Worm (Caenorhabditis elegans): ENCODE data around the gene F53A3.1.

Gene F53A3.1

DNA sequence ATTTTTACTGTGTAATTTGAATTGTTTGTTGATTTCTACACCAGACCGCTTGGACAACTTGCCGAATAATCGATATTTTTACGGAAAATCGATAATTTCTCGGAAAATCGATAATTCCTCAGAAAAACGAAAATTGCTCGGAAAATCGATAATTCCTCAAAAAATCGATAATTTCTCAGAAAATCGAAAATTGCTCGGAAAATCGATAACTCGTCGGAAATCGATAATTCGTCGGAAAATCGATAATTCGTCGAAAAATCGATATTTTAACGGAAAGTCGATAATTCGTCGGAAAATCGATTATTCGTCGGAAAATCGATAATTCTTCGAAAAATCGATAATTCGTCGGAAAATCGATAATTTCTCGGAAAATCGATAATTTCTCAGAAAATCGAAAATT is 51.3 kb downstream of the F53A3.1 start:
- peak; percentile 80 for TF ChIP-seq ceh-48 (tag; optimal IDR thresholded peaks at IDR 0.05)
